Fruit fly (Drosophila melanogaster) whole organism, embryonic: ENCODE measurements around the gene Grip91.

Experiments
- B-H2 ChIP-seq: fragments of 200-800 bp; sonication (Bioruptor generic); optimal IDR thresholded peaks from 2 replicates; lab custom pipeline; 2018; ENCODE audit warnings: missing biosample characterization, mild to moderate bottlenecking, missing genetic modification characterization
- CG10565 ChIP-seq: fragments of 200-800 bp; sonication (Bioruptor generic); optimal IDR thresholded peaks from 3 replicates; lab custom pipeline; 2016; ENCODE audit warnings: missing biosample characterization, mild to moderate bottlenecking, missing genetic modification characterization
- CG11456 ChIP-seq: fragments of 200-800 bp; sonication (Bioruptor generic); IDR thresholded peaks from 3 replicates; pipeline ENCODE4 v1.3.6; 2022; ENCODE audit warnings: missing biosample characterization, missing genetic modification characterization
- CG12942 ChIP-seq: fragments of 200-800 bp; sonication (Bioruptor generic); optimal IDR thresholded peaks from 3 replicates; lab custom pipeline; 2016; ENCODE audit warnings: missing biosample characterization, missing genetic modification characterization
- CG13296 ChIP-seq: fragments of 200-800 bp; sonication (Bioruptor generic); optimal IDR thresholded peaks from 3 replicates; lab custom pipeline; 2018; ENCODE audit warnings: missing biosample characterization, mild to moderate bottlenecking, missing genetic modification characterization
- CG15011 ChIP-seq: fragments of 200-800 bp; sonication (Bioruptor generic); optimal IDR thresholded peaks from 3 replicates; lab custom pipeline; 2018; ENCODE audit warnings: missing biosample characterization, mild to moderate bottlenecking, missing genetic modification characterization
- CG16813 ChIP-seq: fragments of 200-800 bp; sonication (Bioruptor generic); IDR thresholded peaks from 3 replicates; pipeline ENCODE4 v1.3.6; 2022; ENCODE audit warnings: missing biosample characterization, missing genetic modification characterization; ENCODE audit not compliant: partially characterized antibody
- CG16815 ChIP-seq: fragments of 200-800 bp; sonication (Bioruptor generic); optimal IDR thresholded peaks from 3 replicates; lab custom pipeline; 2017; ENCODE audit warnings: missing biosample characterization, mild to moderate bottlenecking, missing genetic modification characterization
- CG18262 ChIP-seq: fragments of 200-800 bp; optimal IDR thresholded peaks from 3 replicates; lab custom pipeline; 2019; ENCODE audit warnings: missing biosample characterization, mild to moderate bottlenecking, missing genetic modification characterization, moderate library complexity
- CG32532 ChIP-seq: fragments of 200-800 bp; sonication (Bioruptor generic); IDR thresholded peaks from 2 replicates; pipeline ENCODE4 v1.3.6; 2022; ENCODE audit warnings: missing biosample characterization, missing genetic modification characterization
- CG33213 ChIP-seq: fragments of 200-800 bp; sonication (Bioruptor generic); optimal IDR thresholded peaks from 3 replicates; lab custom pipeline; 2016; ENCODE audit warnings: missing biosample characterization, missing genetic modification characterization
- CG34422 ChIP-seq: fragments of 200-800 bp; sonication (Bioruptor generic); IDR thresholded peaks from 3 replicates; pipeline ENCODE4 v1.3.6; 2022; ENCODE audit warnings: missing biosample characterization, missing genetic modification characterization
- CG3847 ChIP-seq: fragments of 200-800 bp; sonication (Bioruptor generic); IDR thresholded peaks from 2 replicates; pipeline ENCODE4 v1.3.6; 2022; ENCODE audit warnings: missing biosample characterization, missing genetic modification characterization
- CG4424 ChIP-seq: fragments of 200-800 bp; sonication (Bioruptor generic); optimal IDR thresholded peaks from 3 replicates; lab custom pipeline; 2016; ENCODE audit warnings: missing biosample characterization, missing genetic modification characterization
- CG5180 ChIP-seq: fragments of 200-800 bp; sonication (Bioruptor generic); optimal IDR thresholded peaks from 3 replicates; lab custom pipeline; 2017; ENCODE audit warnings: missing biosample characterization, missing genetic modification characterization, mild to moderate bottlenecking, moderate library complexity, missing genetic modification reagents
- CG6813 ChIP-seq: fragments of 200-800 bp; sonication (Bioruptor generic); optimal IDR thresholded peaks from 2 replicates; lab custom pipeline; 2017; ENCODE audit warnings: missing biosample characterization, missing genetic modification characterization, mild to moderate bottlenecking, moderate library complexity, missing genetic modification reagents
- CG6854 ChIP-seq: fragments of 200-800 bp; sonication (Bioruptor generic); optimal IDR thresholded peaks from 3 replicates; lab custom pipeline; 2017; ENCODE audit warnings: missing biosample characterization, mild to moderate bottlenecking, missing genetic modification characterization
- CG7271 ChIP-seq: fragments of 200-800 bp; sonication (Bioruptor generic); optimal IDR thresholded peaks from 2 replicates; lab custom pipeline; 2018; ENCODE audit warnings: missing biosample characterization, mild to moderate bottlenecking, missing genetic modification characterization, moderate library complexity
- CG9727 ChIP-seq: fragments of 200-800 bp; sonication (Bioruptor generic); optimal IDR thresholded peaks from 3 replicates; lab custom pipeline; 2017; ENCODE audit warnings: missing biosample characterization, mild to moderate bottlenecking, missing genetic modification characterization
- CG9932 ChIP-seq: fragments of 200-800 bp; sonication (Bioruptor generic); IDR thresholded peaks from 2 replicates; pipeline ENCODE4 v1.3.6; 2022; ENCODE audit warnings: missing biosample characterization, missing genetic modification characterization
- Fer1 ChIP-seq: fragments of 200-800 bp; sonication (Bioruptor generic); optimal IDR thresholded peaks from 2 replicates; lab custom pipeline; 2017; ENCODE audit warnings: missing biosample characterization, mild to moderate bottlenecking, missing genetic modification characterization
- Hey ChIP-seq: fragments of 200-800 bp; sonication (Bioruptor generic); optimal IDR thresholded peaks from 3 replicates; lab custom pipeline; 2018; ENCODE audit warnings: missing biosample characterization, mild to moderate bottlenecking, missing genetic modification characterization
- Jarid2 ChIP-seq: fragments of 200-800 bp; sonication (Bioruptor generic); optimal IDR thresholded peaks from 3 replicates; lab custom pipeline; 2017; ENCODE audit warnings: mild to moderate bottlenecking, missing biosample characterization, missing genetic modification reagents, missing genetic modification characterization
- Kr ChIP-seq: fragments of 200-800 bp; sonication (Bioruptor generic); optimal IDR thresholded peaks from 2 replicates; lab custom pipeline; 2017; ENCODE audit warnings: missing biosample characterization, mild to moderate bottlenecking, missing genetic modification characterization
- Mad ChIP-seq: fragments of 200-800 bp; sonication (Bioruptor generic); optimal IDR thresholded peaks from 2 replicates; lab custom pipeline; 2016; ENCODE audit warnings: missing biosample characterization, missing genetic modification characterization
- Ptx1 ChIP-seq: fragments of 200-800 bp; sonication (Bioruptor generic); IDR thresholded peaks from 2 replicates; pipeline ENCODE4 v1.3.6; 2022; ENCODE audit warnings: missing biosample characterization, missing genetic modification characterization
- ab ChIP-seq: fragments of 200-800 bp; sonication (Bioruptor generic); optimal IDR thresholded peaks from 2 replicates; lab custom pipeline; 2016; ENCODE audit warnings: missing biosample characterization, missing genetic modification characterization
- bigmax ChIP-seq: fragments of 200-800 bp; sonication (Bioruptor generic); optimal IDR thresholded peaks from 2 replicates; lab custom pipeline; 2018; ENCODE audit warnings: missing biosample characterization, mild to moderate bottlenecking, missing genetic modification characterization
- cas ChIP-seq: fragments of 200-800 bp; sonication (Bioruptor generic); IDR thresholded peaks from 2 replicates; pipeline ENCODE4 v1.3.6; 2022; ENCODE audit warnings: missing biosample characterization, missing genetic modification characterization
- cwo ChIP-seq: fragments of 200-800 bp; sonication (Bioruptor generic); optimal IDR thresholded peaks from 3 replicates; lab custom pipeline; 2017; ENCODE audit warnings: missing biosample characterization, missing genetic modification characterization, mild to moderate bottlenecking, moderate library complexity, missing genetic modification reagents
- dysf ChIP-seq: fragments of 200-800 bp; sonication (Bioruptor generic); IDR thresholded peaks from 3 replicates; pipeline ENCODE4 v1.3.6; 2022; ENCODE audit warnings: missing biosample characterization, missing genetic modification characterization
- esg ChIP-seq: fragments of 200-800 bp; sonication (Bioruptor generic); conservative IDR thresholded peaks from 2 replicates; pipeline ENCODE4 v1.3.6; 2022; ENCODE audit warnings: missing biosample characterization, missing genetic modification characterization
- fd3F ChIP-seq: fragments of 200-800 bp; sonication (Bioruptor generic); optimal IDR thresholded peaks from 2 replicates; lab custom pipeline; 2018; ENCODE audit warnings: missing biosample characterization, mild to moderate bottlenecking, missing genetic modification characterization, moderate library complexity
- fd64A ChIP-seq: fragments of 200-800 bp; sonication (Bioruptor generic); optimal IDR thresholded peaks from 3 replicates; lab custom pipeline; 2018; ENCODE audit warnings: missing biosample characterization, mild to moderate bottlenecking, missing genetic modification characterization
- fu2 ChIP-seq: fragments of 200-800 bp; sonication (Bioruptor generic); optimal IDR thresholded peaks from 2 replicates; lab custom pipeline; 2016; ENCODE audit warnings: missing biosample characterization, missing genetic modification characterization
- gfzf ChIP-seq: fragments of 200-800 bp; sonication (Bioruptor generic); optimal IDR thresholded peaks from 2 replicates; lab custom pipeline; 2016; ENCODE audit warnings: missing biosample characterization, mild to moderate bottlenecking, missing genetic modification characterization, moderate library complexity
- grau ChIP-seq: fragments of 200-800 bp; optimal IDR thresholded peaks from 3 replicates; lab custom pipeline; 2019; ENCODE audit warnings: missing biosample characterization, mild to moderate bottlenecking, missing genetic modification characterization, moderate library complexity
- insv ChIP-seq, 2 experiments: fragments of 200-800 bp; sonication (Bioruptor generic); optimal IDR thresholded peaks; 3 replicates each; lab custom pipeline; 2016 to 2018; ENCODE audit warnings: missing biosample characterization in 2 of 2, missing genetic modification characterization in 2 of 2
- lola ChIP-seq, 3 experiments: fragments of >200 bp in 2 of 3; fragments of 200-800 bp in 1 of 3; sonication (Bioruptor generic) in 1 of 3; optimal IDR thresholded peaks; 2 replicates each; lab custom pipeline; 2017 to 2019; ENCODE audit warnings: missing biosample characterization in 3 of 3, missing genetic modification characterization in 3 of 3, mild to moderate bottlenecking in 1 of 3, moderate library complexity in 1 of 3
- mirr ChIP-seq: fragments of 200-800 bp; sonication (Bioruptor generic); optimal IDR thresholded peaks from 3 replicates; lab custom pipeline; 2018; ENCODE audit warnings: missing biosample characterization, mild to moderate bottlenecking, missing genetic modification characterization
- mld ChIP-seq: fragments of 200-800 bp; sonication (Bioruptor generic); IDR thresholded peaks from 3 replicates; pipeline ENCODE4 v1.3.6; 2022; ENCODE audit warnings: missing biosample characterization, missing genetic modification characterization; ENCODE audit not compliant: partially characterized antibody
- nerfin-2 ChIP-seq: fragments of 200-800 bp; sonication (Bioruptor generic); IDR thresholded peaks from 2 replicates; pipeline ENCODE4 v1.3.6; 2022; ENCODE audit warnings: missing biosample characterization, missing genetic modification characterization; ENCODE audit not compliant: partially characterized antibody
- odd ChIP-seq: fragments of 200-800 bp; sonication (Bioruptor generic); optimal IDR thresholded peaks from 2 replicates; lab custom pipeline; 2017; ENCODE audit warnings: missing biosample characterization, mild to moderate bottlenecking, missing genetic modification characterization
- org-1 ChIP-seq: fragments of 200-800 bp; sonication (Bioruptor generic); optimal IDR thresholded peaks from 2 replicates; lab custom pipeline; 2017; ENCODE audit warnings: missing biosample characterization, missing genetic modification characterization
- pnt ChIP-seq: fragments of 200-800 bp; sonication (Bioruptor generic); optimal IDR thresholded peaks from 3 replicates; lab custom pipeline; 2016; ENCODE audit warnings: missing biosample characterization, missing genetic modification characterization
- sens ChIP-seq: fragments of 200-800 bp; sonication (Bioruptor generic); peaks from one replicate; lab custom pipeline; 2016; ENCODE audit warnings: missing biosample characterization, missing genetic modification characterization
- slp2 ChIP-seq: fragments of 200-800 bp; sonication (Bioruptor generic); optimal IDR thresholded peaks from 2 replicates; lab custom pipeline; 2016; ENCODE audit warnings: missing biosample characterization, missing genetic modification characterization
- tx ChIP-seq: fragments of 200-800 bp; sonication (Bioruptor generic); optimal IDR thresholded peaks from 2 replicates; lab custom pipeline; 2016; ENCODE audit warnings: missing biosample characterization, missing genetic modification characterization
- zen ChIP-seq: fragments of 200-800 bp; sonication (Bioruptor generic); optimal IDR thresholded peaks from 3 replicates; lab custom pipeline; 2018; ENCODE audit warnings: missing biosample characterization, mild to moderate bottlenecking, missing genetic modification characterization, moderate library complexity
- zf30C ChIP-seq: fragments of 200-800 bp; sonication (Bioruptor generic); optimal IDR thresholded peaks from 3 replicates; lab custom pipeline; 2018; ENCODE audit warnings: missing biosample characterization, mild to moderate bottlenecking, missing genetic modification characterization

The Grip91 gene

DNA sequence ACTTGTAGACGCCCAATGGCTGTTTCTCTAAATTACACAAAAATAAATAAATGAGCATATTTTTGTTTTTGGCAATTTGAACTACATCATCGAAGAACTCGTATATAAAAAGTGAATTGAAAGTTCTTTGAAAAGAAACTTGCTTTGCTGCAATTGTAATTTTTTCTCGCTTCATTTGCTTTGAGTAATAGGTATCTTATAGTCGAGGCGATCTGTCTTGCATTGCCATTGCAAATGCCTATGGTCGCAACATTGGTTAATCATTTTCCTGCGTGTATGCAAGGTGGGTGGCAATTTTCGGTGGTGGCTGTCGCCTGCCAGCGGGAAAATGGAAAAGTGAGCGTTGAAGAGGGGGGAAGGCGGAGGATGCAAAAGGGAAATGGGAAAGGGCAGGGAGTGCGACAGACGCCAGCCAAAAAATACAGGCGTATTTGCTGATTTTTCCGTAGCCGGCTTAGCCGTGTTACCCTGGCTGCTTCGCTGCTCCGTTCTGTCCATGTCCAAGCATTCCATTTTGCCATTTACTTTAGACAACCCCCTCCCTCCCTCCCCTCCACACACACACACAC is 42.9 kb upstream of the Grip91 start:
- TF ChIP-seq org-1 (GFP tag; lab: Kevin White, UChicago) (no peak), dysf (GFP tag; lab: Robert Waterston, UW) (no peak), CG33213 (GFP tag; lab: Kevin White, UChicago) (no peak), CG9932 (GFP tag; lab: Robert Waterston, UW) (no peak), slp2 (GFP tag; lab: Kevin White, UChicago) (no peak), insv (GFP tag; optimal IDR thresholded peaks at IDR 0.05; lab: Kevin White, UChicago) (no peak), Kr (GFP tag; lab: Kevin White, UChicago) (no peak), Jarid2 (no peak), CG10565 (GFP tag; lab: Kevin White, UChicago) (no peak), Mad (GFP tag; lab: Kevin White, UChicago) (no peak), cwo (GFP tag; lab: Kevin White, UChicago) (no peak), CG11456 (GFP tag; lab: Robert Waterston, UW) (no peak), CG16813 (0 out of 3 replicates have a peak, but pooled peaks have one; percentile 42), fu2 (GFP tag; lab: Kevin White, UChicago) (no peak), CG6854 (GFP tag; lab: Kevin White, UChicago) (no peak), CG12942 (GFP tag; lab: Kevin White, UChicago) (no peak), esg (GFP tag; lab: Robert Waterston, UW) (no peak), CG34422 (GFP tag; lab: Robert Waterston, UW) (no peak), Ptx1 (GFP tag; lab: Robert Waterston, UW) (no peak), CG7271 (tag; lab: Kevin White, UChicago) (no peak), CG9727 (GFP tag; lab: Kevin White, UChicago) (no peak), zf30C (GFP tag; lab: Kevin White, UChicago) (peak; percentile 22), zen (tag; lab: Kevin White, UChicago) (no peak), CG4424 (GFP tag; lab: Kevin White, UChicago) (no peak), CG13296 (GFP tag; lab: Kevin White, UChicago) (no peak), B-H2 (GFP tag; lab: Kevin White, UChicago) (no peak), CG5180 (GFP tag; lab: Kevin White, UChicago) (no peak), mirr (no peak), odd (GFP tag; lab: Kevin White, UChicago) (no peak), lola (GFP tag; optimal IDR thresholded peaks at IDR 0.05; lab: Kevin White, UChicago) (peak in 1 of 3 experiments; percentile 10), bigmax (GFP tag; lab: Kevin White, UChicago) (no peak), CG18262 (peak; percentile 6), CG6813 (GFP tag; lab: Kevin White, UChicago) (no peak), fd3F (no peak), cas (no peak), nerfin-2 (peak; percentile 54; the same call in 1 of the 2 replicates), Fer1 (GFP tag; lab: Kevin White, UChicago) (no peak), grau (tag; lab: Kevin White, UChicago) (peak; percentile 11), pnt (GFP tag; lab: Kevin White, UChicago) (no peak), CG3847 (no peak), CG16815 (no peak), gfzf (GFP tag; lab: Kevin White, UChicago) (no peak), CG15011 (GFP tag; lab: Kevin White, UChicago) (no peak), ab (GFP tag; lab: Kevin White, UChicago) (no peak), sens (GFP tag; lab: Kevin White, UChicago) (peak; percentile 85), Hey (tag; lab: Kevin White, UChicago) (no peak), mld (no peak), CG32532 (no peak), fd64A (GFP tag; lab: Kevin White, UChicago) (no peak), tx (GFP tag; lab: Kevin White, UChicago) (no peak)
